Fruit fly (Drosophila melanogaster) whole organism, adult: ENCODE results near the gene CycD.

Experiments used
- CG11617 ChIP-seq: fragments of 200-800 bp; sonication (Bioruptor generic); optimal IDR thresholded peaks from 2 replicates; lab custom pipeline; 2017; ENCODE audit warnings: mild to moderate bottlenecking, missing biosample characterization, missing genetic modification reagents, missing genetic modification characterization
- CG12768 ChIP-seq: fragments of 200-800 bp; sonication (Bioruptor generic); optimal IDR thresholded peaks from 2 replicates; lab custom pipeline; 2017; ENCODE audit warnings: missing biosample characterization, missing genetic modification characterization, mild to moderate bottlenecking, moderate library complexity, missing genetic modification reagents
- CG14711 ChIP-seq: fragments of 200-800 bp; sonication (Bioruptor generic); optimal IDR thresholded peaks from 2 replicates; lab custom pipeline; 2018; ENCODE audit warnings: missing biosample characterization, mild to moderate bottlenecking, missing genetic modification characterization, moderate library complexity
- CG1620 ChIP-seq: fragments of 200-800 bp; sonication (Bioruptor generic); optimal IDR thresholded peaks from 2 replicates; lab custom pipeline; 2016; ENCODE audit warnings: missing biosample characterization, missing genetic modification characterization
- CG5204 ChIP-seq: fragments of 200-800 bp; sonication (Bioruptor generic); optimal IDR thresholded peaks from 2 replicates; lab custom pipeline; 2016; ENCODE audit warnings: missing biosample characterization, missing genetic modification characterization
- CG7045 ChIP-seq: fragments of 200-800 bp; sonication (Bioruptor generic); optimal IDR thresholded peaks from 2 replicates; lab custom pipeline; 2017; ENCODE audit warnings: missing biosample characterization, mild to moderate bottlenecking, missing genetic modification characterization
- CG7101 ChIP-seq: fragments of 200-800 bp; sonication (Bioruptor generic); optimal IDR thresholded peaks from 2 replicates; lab custom pipeline; 2018; ENCODE audit warnings: missing biosample characterization, mild to moderate bottlenecking, missing genetic modification characterization, moderate library complexity
- Clk ChIP-seq: fragments of 200-800 bp; sonication (Bioruptor generic); optimal IDR thresholded peaks from 2 replicates; lab custom pipeline; 2017; ENCODE audit warnings: missing biosample characterization, missing genetic modification characterization
- Crg-1 ChIP-seq: fragments of 200-800 bp; sonication (Bioruptor generic); optimal IDR thresholded peaks from 2 replicates; lab custom pipeline; 2016; ENCODE audit warnings: missing biosample characterization, missing genetic modification characterization
- Hr96 ChIP-seq: fragments of 200-800 bp; sonication (Bioruptor generic); optimal IDR thresholded peaks from 2 replicates; lab custom pipeline; 2016; ENCODE audit warnings: missing biosample characterization, missing genetic modification characterization
- Mnt ChIP-seq: fragments of 200-800 bp; sonication (Bioruptor generic); optimal IDR thresholded peaks from 2 replicates; lab custom pipeline; 2016; ENCODE audit warnings: missing biosample characterization, mild to moderate bottlenecking, missing genetic modification characterization
- bab1 ChIP-seq: fragments of 200-800 bp; sonication (Bioruptor generic); optimal IDR thresholded peaks from 3 replicates; lab custom pipeline; 2019; ENCODE audit warnings: missing biosample characterization, mild to moderate bottlenecking, missing genetic modification characterization, moderate library complexity
- cic ChIP-seq: fragments of 200-800 bp; sonication (Bioruptor generic); optimal IDR thresholded peaks from 2 replicates; lab custom pipeline; 2017; ENCODE audit warnings: missing biosample characterization, mild to moderate bottlenecking, missing genetic modification characterization, moderate library complexity
- pad ChIP-seq: fragments of 200-800 bp; sonication (Bioruptor generic); optimal IDR thresholded peaks from 3 replicates; lab custom pipeline; 2017; ENCODE audit warnings: missing biosample characterization, missing genetic modification characterization, mild to moderate bottlenecking, moderate library complexity, missing genetic modification reagents
- tj ChIP-seq: fragments of 200-800 bp; sonication (Bioruptor generic); optimal IDR thresholded peaks from 3 replicates; lab custom pipeline; 2017; ENCODE audit warnings: missing biosample characterization, mild to moderate bottlenecking, missing genetic modification characterization, moderate library complexity
- toe ChIP-seq: fragments of 200-800 bp; sonication (Bioruptor generic); optimal IDR thresholded peaks from 2 replicates; lab custom pipeline; 2016; ENCODE audit warnings: missing biosample characterization, missing genetic modification characterization

The CycD gene

DNA sequence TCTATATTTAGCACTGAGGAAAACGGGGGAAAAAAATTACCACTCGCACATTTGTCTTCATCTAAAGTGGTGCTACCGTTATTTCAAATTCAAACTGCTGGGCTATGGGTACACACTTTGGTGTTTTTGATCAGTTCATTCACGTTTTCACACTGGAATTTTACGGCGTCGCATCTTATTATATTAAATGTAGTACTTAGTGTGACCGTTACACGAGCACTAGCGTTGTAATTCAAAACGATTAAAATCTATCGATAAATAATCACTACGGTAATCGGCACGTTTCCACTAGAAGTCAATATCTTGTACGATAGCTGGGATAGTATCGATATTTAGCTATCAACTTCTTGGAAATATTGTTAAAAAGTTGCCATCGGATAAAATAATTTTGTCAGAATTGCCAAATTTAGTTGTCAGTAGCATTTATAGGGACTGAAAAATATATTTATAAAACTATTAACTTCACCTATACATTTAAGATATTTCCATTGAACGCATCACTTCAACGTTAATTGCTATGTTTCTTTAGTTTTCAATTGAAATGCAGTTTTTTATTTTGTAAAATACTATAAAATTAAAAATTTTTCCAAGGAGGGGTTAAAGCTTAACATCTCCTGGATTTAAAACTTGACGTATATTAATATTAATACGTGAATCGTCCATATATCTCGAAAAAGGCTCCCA, 51.7 kb downstream of the CycD start, which contains the start of the genes CG46440 and Myb:
Gene CG46440 (minus strand): TSS at position 223 of the 684 bp plus-strand sequence.
Gene Myb (minus strand): TSS at position 223 of the 684 bp plus-strand sequence.
- no peak for TF ChIP-seq Clk
- no peak for TF ChIP-seq toe (GFP tag; lab: Kevin White, UChicago)
- no peak for TF ChIP-seq CG12768 (GFP tag; lab: Kevin White, UChicago)
- TF ChIP-seq bab1: peak; percentile 17
- no peak for TF ChIP-seq Hr96 (GFP tag; lab: Kevin White, UChicago)
- peak; percentile 31 for TF ChIP-seq Mnt (GFP tag; lab: Kevin White, UChicago)
- no peak for TF ChIP-seq CG5204 (GFP tag; lab: Kevin White, UChicago)
- TF ChIP-seq CG11617: no peak
- TF ChIP-seq cic (GFP tag; lab: Kevin White, UChicago): no peak
- TF ChIP-seq Crg-1 (GFP tag; lab: Kevin White, UChicago): no peak
- TF ChIP-seq CG7101 (tag; lab: Kevin White, UChicago): no peak
- peak; percentile 3 for TF ChIP-seq pad (GFP tag; lab: Kevin White, UChicago)
- peak; percentile 3 for TF ChIP-seq tj (GFP tag; lab: Kevin White, UChicago)
- TF ChIP-seq CG1620 (GFP tag; lab: Kevin White, UChicago): no peak
- TF ChIP-seq CG7045 (GFP tag; lab: Kevin White, UChicago): no peak
- TF ChIP-seq CG14711: peak; percentile 17
